Fruit fly (Drosophila melanogaster): ENCODE data around the gene gnu.

The gnu gene

dm6 chr3L:14804724-14805221, 1.6 kb upstream of the gnu start, which contains the start of gene CG17839 (continued):
- no peak for TF ChIP-seq zen2 (GFP tag; IDR thresholded peaks at IDR 0.05; ENCODE audit: partially characterized antibody)
- TF ChIP-seq CG3726 (GFP tag; IDR thresholded peaks at IDR 0.05), result no peak
- no peak for TF ChIP-seq CG10267 (tag; optimal IDR thresholded peaks at IDR 0.05)
- TF ChIP-seq CG1647 (GFP tag; optimal IDR thresholded peaks at IDR 0.05), result no peak
- TF ChIP-seq fd64A (GFP tag; optimal IDR thresholded peaks at IDR 0.05), result no peak
- TF ChIP-seq emc (GFP tag; optimal IDR thresholded peaks at IDR 0.05), result no peak
- TF ChIP-seq D (optimal IDR thresholded peaks at IDR 0.05), result no peak
- no peak for TF ChIP-seq D (GFP tag; optimal IDR thresholded peaks at IDR 0.05)
- peak; percentile 4 for TF ChIP-seq grau (tag; optimal IDR thresholded peaks at IDR 0.05)
- TF ChIP-seq CG30403 (GFP tag; optimal IDR thresholded peaks at IDR 0.05), result no peak
- no peak for TF ChIP-seq ham (GFP tag; IDR thresholded peaks at IDR 0.05)
- no peak for TF ChIP-seq CG4854 (GFP tag; optimal IDR thresholded peaks at IDR 0.05)
- TF ChIP-seq CG8290 (GFP tag; optimal IDR thresholded peaks at IDR 0.05), result no peak
- TF ChIP-seq CG8290 (tag; optimal IDR thresholded peaks at IDR 0.05), result peak in 1 of 2 experiments; percentile 57
- TF ChIP-seq CG11504 (tag; optimal IDR thresholded peaks at IDR 0.05), result no peak
- TF ChIP-seq sr (GFP tag; IDR thresholded peaks at IDR 0.05), result no peak
- TF ChIP-seq CG31224 (GFP tag; IDR thresholded peaks at IDR 0.05), result no peak
- TF ChIP-seq Sry-δ (GFP tag; optimal IDR thresholded peaks at IDR 0.05), result no peak
- no peak for TF ChIP-seq btn (GFP tag; optimal IDR thresholded peaks at IDR 0.05)
- TF ChIP-seq Bgb (GFP tag; IDR thresholded peaks at IDR 0.05; ENCODE audit: partially characterized antibody), result no peak
- TF ChIP-seq NFAT (GFP tag; IDR thresholded peaks at IDR 0.05), result no peak; the same call in 1 of the 2 replicates
- TF ChIP-seq PHDP (tag; optimal IDR thresholded peaks at IDR 0.05), result peak; percentile 9
- TF ChIP-seq CG42726 (GFP tag; IDR thresholded peaks at IDR 0.05; ENCODE audit: partially characterized antibody), result no peak
- no peak for TF ChIP-seq GATAe (GFP tag; conservative IDR thresholded peaks at IDR 0.05)
- no peak for TF ChIP-seq Ravus (GFP tag; IDR thresholded peaks at IDR 0.05)
- no peak for TF ChIP-seq HmgZ (tag; optimal IDR thresholded peaks at IDR 0.05)
- TF ChIP-seq Med (GFP tag), result no peak
- no peak for TF ChIP-seq CG13624 (GFP tag; optimal IDR thresholded peaks at IDR 0.05)
- TF ChIP-seq tap (tag; optimal IDR thresholded peaks at IDR 0.05), result no peak
- TF ChIP-seq Mad (GFP tag; optimal IDR thresholded peaks at IDR 0.05), result no peak
- no peak for TF ChIP-seq sens-2 (GFP tag; IDR thresholded peaks at IDR 0.05)
- TF ChIP-seq otp (GFP tag; IDR thresholded peaks at IDR 0.05), result no peak
- TF ChIP-seq tgo (GFP tag; IDR thresholded peaks at IDR 0.05), result no peak; the same call in 2 of the 3 replicates
- no peak for TF ChIP-seq bbx (GFP tag; IDR thresholded peaks at IDR 0.05; ENCODE audit: partially characterized antibody)
- TF ChIP-seq Rfx (GFP tag; IDR thresholded peaks at IDR 0.05), result peak; percentile 40; the same call in 1 of the 2 replicates
- 0 out of 3 replicates have a peak, but pooled peaks have one; percentile 13 for TF ChIP-seq knrl (GFP tag; IDR thresholded peaks at IDR 0.05; ENCODE audit: partially characterized antibody)
- TF ChIP-seq chm (GFP tag; IDR thresholded peaks at IDR 0.05), result 0 out of 2 replicates have a peak, but pooled peaks have one; percentile 22
- no peak for TF ChIP-seq maf-S (GFP tag; optimal IDR thresholded peaks at IDR 0.05)
- no peak for TF ChIP-seq gce (GFP tag; IDR thresholded peaks at IDR 0.05)
- peak; percentile 40; the same call in 1 of the 3 replicates for TF ChIP-seq HLH4C (GFP tag; IDR thresholded peaks at IDR 0.05; ENCODE audit: partially characterized antibody)
- TF ChIP-seq jing (GFP tag; optimal IDR thresholded peaks at IDR 0.05), result no peak
- no peak for TF ChIP-seq CG8478 (optimal IDR thresholded peaks at IDR 0.05)
- TF ChIP-seq Dref (GFP tag; IDR thresholded peaks at IDR 0.05), result no peak
- no peak for TF ChIP-seq CG14667 (GFP tag; IDR thresholded peaks at IDR 0.05)
- peak; percentile 74 for TF ChIP-seq Fer1 (GFP tag; optimal IDR thresholded peaks at IDR 0.05)
- TF ChIP-seq odd (GFP tag; optimal IDR thresholded peaks at IDR 0.05), result peak; percentile 33
- TF ChIP-seq CG12391 (tag; optimal IDR thresholded peaks at IDR 0.05), result no peak
- no peak for TF ChIP-seq CG16863 (GFP tag; optimal IDR thresholded peaks at IDR 0.05)
- TF ChIP-seq CG4617 (GFP tag; optimal IDR thresholded peaks at IDR 0.05; ENCODE audit: borderline replicate concordance), result no peak
- peak; percentile 26 for TF ChIP-seq CG18599 (GFP tag; optimal IDR thresholded peaks at IDR 0.05)
- no peak for TF ChIP-seq ken (GFP tag; IDR thresholded peaks at IDR 0.05)
- TF ChIP-seq Hsf (GFP tag; optimal IDR thresholded peaks at IDR 0.05), result no peak

Measured in whole organism, embryonic.